Worm (Caenorhabditis elegans): ENCODE data around the gene spe-17.

ce11 chrIV:12015586-12015985, 2.4 kb downstream of the spe-17 start, which contains the start of gene lips-6:
- no peak for TF ChIP-seq ztf-4 (tag; optimal IDR thresholded peaks at IDR 0.05)
- TF ChIP-seq ZK546.5 (tag; optimal IDR thresholded peaks at IDR 0.05) = no peak
- TF ChIP-seq skn-1 (tag; optimal IDR thresholded peaks at IDR 0.05) = no peak

Data from whole organism, L2 larva.